Fruit fly (Drosophila melanogaster): ENCODE data around the gene CG45060.

- TF ChIP-seq svp (GFP tag), result peak; percentile 89
- TF ChIP-seq Sox15 (GFP tag; optimal IDR thresholded peaks at IDR 0.05), result no peak
- TF ChIP-seq Ets21C (GFP tag; optimal IDR thresholded peaks at IDR 0.05), result no peak
- no peak for TF ChIP-seq acj6 (GFP tag; optimal IDR thresholded peaks at IDR 0.05)
- no peak for TF ChIP-seq Eip93F (GFP tag; optimal IDR thresholded peaks at IDR 0.05)
- no peak for TF ChIP-seq Hr4 (GFP tag; optimal IDR thresholded peaks at IDR 0.05)
Measured at dm6 chrX:9879570-9879969, 11.2 kb upstream of the CG45060 start, which contains the start of gene CG9686.

Measured in whole organism, prepupa.